Worm (Caenorhabditis elegans): ENCODE measurements around the gene Y41C4A.21.

ce11 chrIII:11727010-11727409, 5.1 kb upstream of the Y41C4A.21 start:
- TF ChIP-seq lin-15B (tag; optimal IDR thresholded peaks at IDR 0.05) (no peak), elt-3 (tag; optimal IDR thresholded peaks at IDR 0.05) (peak in 5 of 6 experiments; percentile 41 to 96 (median 91)), nhr-28 (tag; optimal IDR thresholded peaks at IDR 0.05) (no peak)

Measured in whole organism, L1 larva.